Worm (Caenorhabditis elegans) whole organism, L4/young adult: ENCODE results near the gene ZK637.15.

Source experiments
- W03F9.2 ChIP-seq: fragments of 150-350 bp; optimal IDR thresholded peaks from 2 replicates; lab custom pipeline; 2014; ENCODE audit warnings: missing biosample characterization, missing genetic modification characterization
- dao-5 ChIP-seq: sonication (generic microtip); optimal IDR thresholded peaks from 2 replicates; lab custom pipeline; 2016; ENCODE audit warnings: missing genotype, missing genetic modification characterization, moderate library complexity, missing compliant biosample characterization
- him-1 ChIP-seq: sonication (generic microtip); optimal IDR thresholded peaks from 2 replicates; lab custom pipeline; 2016; ENCODE audit warnings: missing genotype, missing genetic modification reagents, missing genetic modification characterization, missing compliant biosample characterization

DNA sequence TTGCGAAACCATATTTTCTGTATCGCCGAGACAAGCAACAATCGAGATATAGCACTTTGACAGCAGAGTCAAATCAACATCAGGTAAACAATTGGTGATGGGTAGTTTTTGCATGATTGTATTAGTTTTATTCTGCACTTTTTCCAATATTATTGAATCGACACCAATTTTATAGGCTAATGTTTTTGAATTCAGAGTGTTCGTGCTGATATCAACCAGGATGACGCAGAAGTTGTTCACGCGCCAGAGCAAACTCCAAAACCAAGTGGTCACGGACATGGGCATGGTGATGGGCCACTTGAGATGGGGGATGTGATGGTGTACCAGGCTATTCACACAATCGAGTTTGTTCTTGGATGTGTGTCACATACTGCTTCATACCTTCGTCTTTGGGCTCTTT, 9.7 kb upstream of the ZK637.15 start:
- TF ChIP-seq him-1 (tag; lab: Kevin White, UChicago) (no peak), W03F9.2 (no peak), dao-5 (no peak)
